Fruit fly (Drosophila melanogaster) whole organism, embryonic: ENCODE measurements around the gene Rab3-GEF.

Experiments
- Abd-B ChIP-seq: fragments of 200-800 bp; sonication (Bioruptor generic); optimal IDR thresholded peaks from 2 replicates; lab custom pipeline; 2018; ENCODE audit warnings: missing biosample characterization, mild to moderate bottlenecking, missing genetic modification characterization, moderate library complexity
- Awh ChIP-seq: fragments of 200-800 bp; sonication (Bioruptor generic); IDR thresholded peaks from 2 replicates; pipeline ENCODE4, ENCODE4 v1.3.6; 2022; ENCODE audit warnings: missing biosample characterization, missing genetic modification characterization
- Bgb ChIP-seq: fragments of 200-800 bp; sonication (Bioruptor generic); IDR thresholded peaks from 2 replicates; pipeline ENCODE4 v1.3.6; 2022; ENCODE audit warnings: missing biosample characterization, missing genetic modification characterization; ENCODE audit not compliant: partially characterized antibody
- CG10209 ChIP-seq: fragments of 200-800 bp; sonication (Bioruptor generic); optimal IDR thresholded peaks from 3 replicates; lab custom pipeline; 2017; ENCODE audit warnings: missing biosample characterization, mild to moderate bottlenecking, missing genetic modification characterization, missing genetic modification reagents
- CG10543 ChIP-seq: fragments of 200-800 bp; sonication (Bioruptor generic); optimal IDR thresholded peaks from 3 replicates; lab custom pipeline; 2017; ENCODE audit warnings: missing biosample characterization, mild to moderate bottlenecking, missing genetic modification characterization, moderate library complexity
- CG10654 ChIP-seq: fragments of 200-800 bp; sonication (Bioruptor generic); optimal IDR thresholded peaks from 2 replicates; lab custom pipeline; 2016; ENCODE audit warnings: missing biosample characterization, missing genetic modification characterization
- CG10959 ChIP-seq: fragments of 200-800 bp; sonication (Bioruptor generic); IDR thresholded peaks from 2 replicates; pipeline ENCODE4 v1.3.6; 2022; ENCODE audit warnings: missing biosample characterization, missing genetic modification characterization
- CG11560 ChIP-seq: fragments of 200-800 bp; sonication (Bioruptor generic); IDR thresholded peaks from 3 replicates; pipeline ENCODE4 v1.3.6; 2022; ENCODE audit warnings: missing biosample characterization, missing genetic modification characterization
- CG12299 ChIP-seq: fragments of 200-800 bp; sonication (Bioruptor generic); optimal IDR thresholded peaks from 2 replicates; lab custom pipeline; 2018; ENCODE audit warnings: missing biosample characterization, mild to moderate bottlenecking, missing genetic modification characterization
- CG14441 ChIP-seq: fragments of 200-800 bp; sonication (Bioruptor generic); IDR thresholded peaks from 2 replicates; pipeline ENCODE4 v1.3.6; 2022; ENCODE audit warnings: missing biosample characterization, missing genetic modification characterization
- CG1603 ChIP-seq: fragments of 200-800 bp; sonication (Bioruptor generic); optimal IDR thresholded peaks from 2 replicates; lab custom pipeline; 2019; ENCODE audit warnings: missing biosample characterization, mild to moderate bottlenecking, missing genetic modification characterization, moderate library complexity
- CG17361 ChIP-seq: fragments of 200-800 bp; sonication (Bioruptor generic); IDR thresholded peaks from 3 replicates; pipeline ENCODE4 v1.3.6; 2022; ENCODE audit warnings: missing biosample characterization, missing genetic modification characterization
- CG17912 ChIP-seq: fragments of 200-800 bp; sonication (Bioruptor generic); optimal IDR thresholded peaks from 2 replicates; lab custom pipeline; 2018; ENCODE audit warnings: missing biosample characterization, mild to moderate bottlenecking, missing genetic modification characterization
- CG1792 ChIP-seq: fragments of 200-800 bp; sonication (Bioruptor generic); optimal IDR thresholded peaks from 2 replicates; lab custom pipeline; 2016; ENCODE audit warnings: missing biosample characterization, missing genetic modification characterization
- CG18764 ChIP-seq: fragments of 200-800 bp; sonication (Bioruptor generic); optimal IDR thresholded peaks from 3 replicates; lab custom pipeline; 2016; ENCODE audit warnings: missing biosample characterization, missing genetic modification characterization
- CG2202 ChIP-seq: fragments of 200-800 bp; sonication (Bioruptor generic); optimal IDR thresholded peaks from 2 replicates; lab custom pipeline; 2018; ENCODE audit warnings: missing biosample characterization, mild to moderate bottlenecking, missing genetic modification characterization
- CG32772 ChIP-seq: fragments of 200-800 bp; sonication (Bioruptor generic); IDR thresholded peaks from 2 replicates; pipeline ENCODE4 v1.3.6; 2022; ENCODE audit warnings: missing biosample characterization, missing genetic modification characterization
- CG33213 ChIP-seq: fragments of 200-800 bp; sonication (Bioruptor generic); optimal IDR thresholded peaks from 3 replicates; lab custom pipeline; 2016; ENCODE audit warnings: missing biosample characterization, missing genetic modification characterization
- CG34376 ChIP-seq: fragments of 200-800 bp; sonication (Bioruptor generic); optimal IDR thresholded peaks from 2 replicates; lab custom pipeline; 2018; ENCODE audit warnings: missing biosample characterization, mild to moderate bottlenecking, missing genetic modification characterization
- CG34422 ChIP-seq: fragments of 200-800 bp; sonication (Bioruptor generic); IDR thresholded peaks from 3 replicates; pipeline ENCODE4 v1.3.6; 2022; ENCODE audit warnings: missing biosample characterization, missing genetic modification characterization
- CG6254 ChIP-seq: fragments of 200-800 bp; sonication (Bioruptor generic); optimal IDR thresholded peaks from 3 replicates; lab custom pipeline; 2017; ENCODE audit warnings: mild to moderate bottlenecking, missing biosample characterization, missing genetic modification reagents, missing genetic modification characterization
- CG6654 ChIP-seq: fragments of 200-800 bp; sonication (Bioruptor generic); optimal IDR thresholded peaks from 2 replicates; lab custom pipeline; 2017; ENCODE audit warnings: missing biosample characterization, mild to moderate bottlenecking, missing genetic modification characterization
- CG7357 ChIP-seq: fragments of 200-800 bp; sonication (Bioruptor generic); IDR thresholded peaks from 3 replicates; pipeline ENCODE4 v1.3.6; 2022; ENCODE audit warnings: missing biosample characterization, missing genetic modification characterization
- CG7987 ChIP-seq: fragments of 200-800 bp; sonication (Bioruptor generic); optimal IDR thresholded peaks from 2 replicates; lab custom pipeline; 2018; ENCODE audit warnings: missing biosample characterization, mild to moderate bottlenecking, missing genetic modification characterization, moderate library complexity
- CG9215 ChIP-seq: fragments of 200-800 bp; sonication (Bioruptor generic); IDR thresholded peaks from 2 replicates; pipeline ENCODE4 v1.3.6; 2022; ENCODE audit warnings: missing biosample characterization, missing genetic modification characterization
- Camta ChIP-seq: fragments of 200-800 bp; sonication (Bioruptor generic); optimal IDR thresholded peaks from 2 replicates; lab custom pipeline; 2016; ENCODE audit warnings: missing biosample characterization, missing genetic modification characterization
- D19A ChIP-seq: fragments of 200-800 bp; optimal IDR thresholded peaks from 3 replicates; lab custom pipeline; 2019; ENCODE audit warnings: missing biosample characterization, mild to moderate bottlenecking, missing genetic modification characterization, moderate library complexity
- Dek ChIP-seq: fragments of 200-800 bp; sonication (Bioruptor generic); optimal IDR thresholded peaks from 3 replicates; lab custom pipeline; 2019; ENCODE audit warnings: missing biosample characterization, mild to moderate bottlenecking, missing genetic modification characterization, moderate library complexity
- Fer2 ChIP-seq: fragments of 200-800 bp; sonication (Bioruptor generic); optimal IDR thresholded peaks from 2 replicates; lab custom pipeline; 2018; ENCODE audit warnings: missing biosample characterization, mild to moderate bottlenecking, missing genetic modification characterization, moderate library complexity
- Kr ChIP-seq: fragments of 200-800 bp; sonication (Bioruptor generic); optimal IDR thresholded peaks from 2 replicates; lab custom pipeline; 2017; ENCODE audit warnings: missing biosample characterization, mild to moderate bottlenecking, missing genetic modification characterization
- Nf-YA ChIP-seq: fragments of 200-800 bp; sonication (Bioruptor generic); IDR thresholded peaks from 2 replicates; pipeline ENCODE4 v1.3.6; 2022; ENCODE audit warnings: missing biosample characterization, missing genetic modification characterization
- Rfx ChIP-seq: fragments of 200-800 bp; sonication (Bioruptor generic); IDR thresholded peaks from 2 replicates; pipeline ENCODE4 v1.3.6; 2022; ENCODE audit warnings: missing biosample characterization, missing genetic modification characterization
- Six4 ChIP-seq: fragments of 200-800 bp; sonication (Bioruptor generic); optimal IDR thresholded peaks from 2 replicates; lab custom pipeline; 2016; ENCODE audit warnings: missing biosample characterization, missing genetic modification characterization
- YL-1 ChIP-seq: fragments of 200-800 bp; sonication (Bioruptor generic); optimal IDR thresholded peaks from 3 replicates; lab custom pipeline; 2017; ENCODE audit warnings: missing biosample characterization, mild to moderate bottlenecking, missing genetic modification characterization
- aop ChIP-seq: fragments of 200-800 bp; sonication (Bioruptor generic); IDR thresholded peaks from 2 replicates; pipeline ENCODE4 v1.3.6; 2022; ENCODE audit warnings: missing biosample characterization, missing genetic modification characterization
- ara ChIP-seq: fragments of 200-800 bp; sonication (Bioruptor generic); IDR thresholded peaks from 2 replicates; pipeline ENCODE4 v1.3.6; 2022; ENCODE audit warnings: missing biosample characterization, missing genetic modification characterization
- chm ChIP-seq: fragments of 200-800 bp; sonication (Bioruptor generic); IDR thresholded peaks from 2 replicates; pipeline ENCODE4 v1.3.6; 2022; ENCODE audit warnings: missing biosample characterization, missing genetic modification characterization
- fd3F ChIP-seq: fragments of 200-800 bp; sonication (Bioruptor generic); optimal IDR thresholded peaks from 2 replicates; lab custom pipeline; 2018; ENCODE audit warnings: missing biosample characterization, mild to moderate bottlenecking, missing genetic modification characterization, moderate library complexity
- fru ChIP-seq: fragments of >200 bp; optimal IDR thresholded peaks from 2 replicates; lab custom pipeline; 2017
- gro ChIP-seq: fragments of 200-800 bp; sonication (Bioruptor generic); optimal IDR thresholded peaks from 2 replicates; lab custom pipeline; 2016; ENCODE audit warnings: missing biosample characterization, missing genetic modification characterization
- inv ChIP-seq: fragments of 200-800 bp; sonication (Bioruptor generic); IDR thresholded peaks from 2 replicates; pipeline ENCODE4 v1.3.6; 2022; ENCODE audit warnings: missing biosample characterization, missing genetic modification characterization; ENCODE audit not compliant: partially characterized antibody
- lbe ChIP-seq: fragments of 200-800 bp; sonication (Bioruptor generic); optimal IDR thresholded peaks from 2 replicates; lab custom pipeline; 2016; ENCODE audit warnings: missing biosample characterization, mild to moderate bottlenecking, missing genetic modification characterization
- maf-S ChIP-seq: fragments of 200-800 bp; sonication (Bioruptor generic); optimal IDR thresholded peaks from 2 replicates; lab custom pipeline; 2016; ENCODE audit warnings: missing biosample characterization, missing genetic modification characterization
- ro ChIP-seq: fragments of 200-800 bp; sonication (Bioruptor generic); IDR thresholded peaks from 2 replicates; pipeline ENCODE4 v1.3.6; 2022; ENCODE audit warnings: missing biosample characterization, missing genetic modification characterization
- sd ChIP-seq: fragments of 200-800 bp; sonication (Bioruptor generic); optimal IDR thresholded peaks from 3 replicates; lab custom pipeline; 2018; ENCODE audit warnings: missing biosample characterization, mild to moderate bottlenecking, missing genetic modification characterization, moderate library complexity
- ttk ChIP-seq: fragments of 200-800 bp; sonication (Bioruptor generic); IDR thresholded peaks from 2 replicates; pipeline ENCODE4 v2.1.2; 2022; ENCODE audit warnings: missing biosample characterization, missing genetic modification characterization
- wor ChIP-seq: fragments of 200-800 bp; sonication (Bioruptor generic); IDR thresholded peaks from 2 replicates; pipeline ENCODE4 v1.3.6; 2022; ENCODE audit warnings: missing biosample characterization, missing genetic modification characterization
- yki ChIP-seq: fragments of >200 bp; optimal IDR thresholded peaks from 3 replicates; lab custom pipeline; 2018
- zen2 ChIP-seq: fragments of 200-800 bp; sonication (Bioruptor generic); IDR thresholded peaks from 3 replicates; pipeline ENCODE4 v1.3.6; 2022; ENCODE audit warnings: missing biosample characterization, missing genetic modification characterization; ENCODE audit not compliant: partially characterized antibody

Rab3-GEF gene

DNA sequence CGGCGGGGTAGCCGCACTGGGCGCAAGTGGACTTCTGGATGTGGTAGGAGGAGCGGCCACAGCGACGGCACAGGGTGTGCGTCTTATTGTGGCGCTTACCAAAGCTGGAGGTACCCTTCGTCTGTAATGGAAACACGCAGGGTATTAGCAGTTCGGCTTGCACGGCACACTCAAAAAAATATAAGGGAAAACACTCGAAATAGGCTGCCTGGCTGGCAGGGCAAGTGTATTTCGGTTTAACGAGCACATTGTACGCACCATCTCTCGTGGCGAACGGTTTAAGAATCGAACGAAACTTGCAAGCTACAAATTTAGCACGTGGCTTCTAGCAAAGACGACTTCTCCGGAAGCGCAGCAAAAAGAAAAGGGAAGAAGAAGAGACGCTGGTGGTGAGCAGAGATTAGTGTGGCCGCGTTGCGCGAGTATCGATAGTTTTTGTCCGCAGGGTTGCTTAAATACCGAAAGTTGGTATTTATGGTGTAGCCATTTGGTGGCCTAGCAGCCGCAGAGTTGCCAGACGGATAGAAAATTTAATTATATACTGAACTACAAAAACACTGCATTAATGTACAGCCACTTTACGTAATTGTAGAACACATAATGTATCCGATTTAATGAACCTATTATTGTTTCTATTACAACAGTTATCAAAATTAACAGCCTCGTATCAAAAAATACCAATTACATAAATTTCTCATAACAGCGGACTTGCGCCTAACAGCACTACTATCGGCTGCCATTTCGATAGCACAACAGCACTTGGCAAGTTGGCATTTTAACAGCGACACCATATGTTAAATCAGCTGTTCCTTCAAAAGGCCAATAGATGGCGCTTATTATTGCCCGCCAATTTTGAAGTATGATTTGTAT, 49.7 kb downstream of the Rab3-GEF start, which contains the start of gene RpL37-1 (continued):
- peak; percentile 41 for TF ChIP-seq CG18764 (GFP tag; lab: Kevin White, UChicago)
- TF ChIP-seq chm (GFP tag; lab: Robert Waterston, UW), result peak; percentile 84
- peak; percentile 96 for TF ChIP-seq D19A (tag; lab: Kevin White, UChicago)
- no peak; the same call in 1 of the 2 replicates for TF ChIP-seq Awh (GFP tag; lab: Robert Waterston, UW)
- TF ChIP-seq CG34422 (GFP tag; lab: Robert Waterston, UW), result peak; percentile 82; the same call in 2 of the 3 replicates
- TF ChIP-seq CG12299 (tag; lab: Kevin White, UChicago), result peak; percentile 3
- TF ChIP-seq Bgb (GFP tag; lab: Robert Waterston, UW), result peak; percentile 72
- TF ChIP-seq CG17912 (GFP tag; lab: Kevin White, UChicago), result peak; percentile 32
- TF ChIP-seq Rfx (GFP tag; lab: Robert Waterston, UW), result peak; percentile 86
- peak; percentile 36 for TF ChIP-seq CG10959
- TF ChIP-seq CG1792 (GFP tag; lab: Kevin White, UChicago), result peak; percentile 68
- no peak for TF ChIP-seq wor (GFP tag; lab: Robert Waterston, UW)
- TF ChIP-seq CG7357 (GFP tag; lab: Robert Waterston, UW), result no peak
- 0 out of 2 replicates have a peak, but pooled peaks have one; percentile 30 for TF ChIP-seq aop
- TF ChIP-seq ttk (GFP tag; lab: Robert Waterston, UW), result peak; percentile 51; the same call in 1 of the 2 replicates
- peak; percentile 53 for TF ChIP-seq CG10654 (GFP tag; lab: Kevin White, UChicago)
- no peak for TF ChIP-seq sd (tag; lab: Kevin White, UChicago)
- TF ChIP-seq inv (GFP tag; lab: Robert Waterston, UW), result peak; percentile 69
- no peak for TF ChIP-seq lbe (GFP tag; lab: Kevin White, UChicago)
- peak; percentile 69 for TF ChIP-seq CG10209
- peak; percentile 56 for TF ChIP-seq CG2202
- no peak; the same call in 1 of the 2 replicates for TF ChIP-seq ara (GFP tag; lab: Robert Waterston, UW)
- peak; percentile 94 for TF ChIP-seq YL-1
- TF ChIP-seq Camta, result peak; percentile 77
- no peak for TF ChIP-seq yki (lab: Kevin White, UChicago)
- TF ChIP-seq Fer2, result peak; percentile 14
- peak; percentile 7 for TF ChIP-seq Abd-B (GFP tag; lab: Kevin White, UChicago)
- peak; percentile 73 for TF ChIP-seq CG1603 (tag; lab: Kevin White, UChicago)
- peak; percentile 43 for TF ChIP-seq Six4 (GFP tag; lab: Kevin White, UChicago)
- no peak for TF ChIP-seq fd3F (GFP tag; lab: Kevin White, UChicago)
- no peak for TF ChIP-seq CG11560 (tag; lab: Robert Waterston, UW)
- TF ChIP-seq CG34376 (GFP tag; lab: Kevin White, UChicago), result peak; percentile 64
- TF ChIP-seq CG33213 (GFP tag; lab: Kevin White, UChicago), result peak; percentile 83
- no peak for TF ChIP-seq ro (GFP tag; lab: Robert Waterston, UW)
- TF ChIP-seq gro (GFP tag; lab: Kevin White, UChicago), result peak; percentile 52
- peak; percentile 4 for TF ChIP-seq Kr
- TF ChIP-seq CG17361 (GFP tag; lab: Robert Waterston, UW), result peak; percentile 4; the same call in 1 of the 3 replicates
- TF ChIP-seq zen2 (GFP tag; lab: Robert Waterston, UW), result peak; percentile 47; the same call in 1 of the 3 replicates
- TF ChIP-seq CG6654 (GFP tag; lab: Kevin White, UChicago), result peak; percentile 13
- peak; percentile 48 for TF ChIP-seq CG32772 (GFP tag; lab: Robert Waterston, UW)
- no peak for TF ChIP-seq fru (lab: Kevin White, UChicago)
- TF ChIP-seq CG9215 (GFP tag; lab: Robert Waterston, UW), result no peak
- no peak for TF ChIP-seq Nf-YA (GFP tag; lab: Robert Waterston, UW)
- peak; percentile 74 for TF ChIP-seq CG10543 (GFP tag; lab: Kevin White, UChicago)
- TF ChIP-seq CG7987 (GFP tag; lab: Kevin White, UChicago), result peak; percentile 73
- TF ChIP-seq maf-S (GFP tag; lab: Kevin White, UChicago), result peak; percentile 64
- peak; percentile 40 for TF ChIP-seq Dek (tag; lab: Kevin White, UChicago)
- no peak for TF ChIP-seq CG6254 (GFP tag; lab: Kevin White, UChicago)
- TF ChIP-seq CG14441, result peak; percentile 66
